Worm (Caenorhabditis elegans) whole organism, young adult: ENCODE data around the gene lsm-8.
A peak's percentile ranks its signal among the peaks of the same experiment; 100 is the strongest.
"Not testable (repeated sequence)": the region's sequence is repeated elsewhere in the genome, so short reads cannot be mapped to it uniquely, and the experiment has no call there.

Experiments used
- C17E4.6 ChIP-seq: fragments of 200-800 bp; sonication (Bioruptor generic); IDR thresholded peaks from 2 replicates; pipeline ENCODE4 v1.3.6; 2022; ENCODE audit warnings: missing genetic modification reagents, missing genetic modification characterization, missing compliant biosample characterization
- F33H1.4 ChIP-seq: fragments of 200-800 bp; sonication (Bioruptor generic); IDR thresholded peaks from 2 replicates; pipeline ENCODE4 v1.3.6; 2022; ENCODE audit warnings: missing genetic modification reagents, missing genetic modification characterization, missing compliant biosample characterization
- F37B4.10 ChIP-seq: fragments of 200-800 bp; sonication (Bioruptor generic); IDR thresholded peaks from 2 replicates; pipeline ENCODE4 v1.3.6; 2022; ENCODE audit warnings: missing genetic modification characterization, missing compliant biosample characterization
- F39B2.1 ChIP-seq: fragments of 200-800 bp; sonication (Bioruptor generic); IDR thresholded peaks from 2 replicates; pipeline ENCODE4 v1.3.6; 2022; ENCODE audit warnings: missing genetic modification reagents, missing genetic modification characterization, missing compliant biosample characterization
- F55B11.4 ChIP-seq: sonication (generic microtip); optimal IDR thresholded peaks from 2 replicates; lab custom pipeline; 2016; ENCODE audit warnings: missing compliant biosample characterization, missing genetic modification characterization, borderline replicate concordance; ENCODE audit not compliant: insufficient read depth
- Y53F4B.3 ChIP-seq: fragments of 200-800 bp; sonication (Bioruptor generic); IDR thresholded peaks from 2 replicates; pipeline ENCODE4 v1.3.6; 2022; ENCODE audit warnings: missing genetic modification reagents, missing genetic modification characterization, missing compliant biosample characterization
- Y56A3A.18 ChIP-seq: fragments of 200-800 bp; sonication (Bioruptor generic); IDR thresholded peaks from 2 replicates; pipeline ENCODE4 v1.3.6; 2022; ENCODE audit warnings: missing genetic modification reagents, missing genetic modification characterization, missing compliant biosample characterization
- Y67H2A.10 ChIP-seq: fragments of 200-800 bp; sonication (Bioruptor generic); conservative IDR thresholded peaks from 2 replicates; pipeline ENCODE4 v1.3.6; 2022; ENCODE audit warnings: missing genetic modification reagents, missing genetic modification characterization, missing compliant biosample characterization
- ama-1 ChIP-seq, 3 experiments: fragments of 150-350 bp in 1 of 3; sonication (generic microtip) in 2 of 3; optimal IDR thresholded peaks; 2 replicates each; lab custom pipeline; 2014 to 2018; ENCODE audit warnings: missing biosample characterization in 2 of 3, missing genetic modification characterization in 2 of 3, missing genetic modification reagents in 2 of 3
- aptf-2 ChIP-seq: fragments of 200-800 bp; sonication (Bioruptor generic); conservative IDR thresholded peaks from 2 replicates; pipeline ENCODE4 v1.3.6; 2022; ENCODE audit warnings: missing genetic modification reagents, missing genetic modification characterization, missing compliant biosample characterization
- attf-5 ChIP-seq: fragments of 200-800 bp; sonication (Bioruptor generic); optimal IDR thresholded peaks from 2 replicates; lab custom pipeline; 2018; ENCODE audit warnings: mild to moderate bottlenecking, missing genetic modification characterization, missing compliant biosample characterization
- ccch-3 ChIP-seq: fragments of 200-800 bp; sonication (Bioruptor generic); optimal IDR thresholded peaks from 2 replicates; lab custom pipeline; 2018; ENCODE audit warnings: mild to moderate bottlenecking, missing genetic modification characterization, missing compliant biosample characterization
- cebp-1 ChIP-seq, 2 experiments: fragments of 200-800 bp in 1 of 2; sonication (Bioruptor generic) in 1 of 2; sonication (generic microtip) in 1 of 2; IDR thresholded peaks in 1 of 2; optimal IDR thresholded peaks in 1 of 2; 2 replicates each; pipeline versions ENCODE4 v1.3.6 to Lab custom; 2017 to 2022; ENCODE audit warnings: missing compliant biosample characterization in 2 of 2, missing genetic modification characterization in 2 of 2, mild to moderate bottlenecking in 1 of 2, missing genetic modification reagents in 1 of 2, moderate library complexity in 1 of 2
- efl-1 ChIP-seq: fragments of 150-350 bp; optimal IDR thresholded peaks from 2 replicates; lab custom pipeline; 2014; ENCODE audit warnings: missing biosample characterization, missing genetic modification reagents, missing genetic modification characterization
- egl-44 ChIP-seq: fragments of 200-800 bp; sonication (Bioruptor generic); IDR thresholded peaks from 2 replicates; pipeline ENCODE4 v1.3.6; 2022; ENCODE audit warnings: missing genetic modification reagents, missing genetic modification characterization, missing compliant biosample characterization
- ets-4 ChIP-seq: fragments of 200-800 bp; sonication (Bioruptor generic); optimal IDR thresholded peaks from 2 replicates; lab custom pipeline; 2018; ENCODE audit warnings: mild to moderate bottlenecking, missing genetic modification characterization, missing compliant biosample characterization
- hmg-20 ChIP-seq: fragments of 200-800 bp; sonication (Bioruptor generic); IDR thresholded peaks from 2 replicates; pipeline ENCODE4 v1.3.6; 2022; ENCODE audit warnings: missing genetic modification reagents, missing genetic modification characterization, missing compliant biosample characterization
- let-526 ChIP-seq: fragments of 200-800 bp; sonication (Bioruptor generic); IDR thresholded peaks from 2 replicates; pipeline ENCODE4 v1.3.6; 2022; ENCODE audit warnings: missing genetic modification reagents, missing genetic modification characterization, missing compliant biosample characterization
- lin-26 ChIP-seq: fragments of 200-800 bp; sonication (Bioruptor generic); IDR thresholded peaks from 2 replicates; pipeline ENCODE4 v1.3.6; 2022; ENCODE audit warnings: missing genetic modification reagents, missing genetic modification characterization, missing compliant biosample characterization
- lin-35 ChIP-seq, 3 experiments: fragments of 150-350 bp in 2 of 3; sonication (generic microtip) in 1 of 3; optimal IDR thresholded peaks; 2 replicates each; lab custom pipeline; 2014 to 2018; ENCODE audit warnings: missing biosample characterization in 3 of 3, missing genetic modification characterization in 3 of 3, missing genetic modification reagents in 3 of 3
- lir-1 ChIP-seq: fragments of 200-800 bp; sonication (Bioruptor generic); conservative IDR thresholded peaks from 2 replicates; pipeline ENCODE4 v1.3.6; 2022; ENCODE audit warnings: missing genetic modification reagents, missing genetic modification characterization, missing compliant biosample characterization
- madf-8 ChIP-seq: fragments of 200-800 bp; sonication (Bioruptor generic); conservative IDR thresholded peaks from 2 replicates; pipeline ENCODE4 v1.3.6; 2022; ENCODE audit warnings: missing genetic modification reagents, missing genetic modification characterization, missing compliant biosample characterization
- mcd-1 ChIP-seq: fragments of 200-800 bp; sonication (Bioruptor generic); IDR thresholded peaks from 2 replicates; pipeline ENCODE4 v1.3.6; 2022; ENCODE audit warnings: missing genetic modification reagents, missing genetic modification characterization, missing compliant biosample characterization
- nhr-27 ChIP-seq: fragments of 200-800 bp; sonication (Bioruptor generic); optimal IDR thresholded peaks from 2 replicates; lab custom pipeline; 2018; ENCODE audit warnings: mild to moderate bottlenecking, missing genetic modification characterization, moderate library complexity, missing compliant biosample characterization
- pha-4 ChIP-seq: fragments of 150-350 bp; sonication (generic microtip); optimal IDR thresholded peaks from 2 replicates; lab custom pipeline; 2014; ENCODE audit warnings: missing biosample characterization, missing genetic modification reagents, missing genetic modification characterization
- rpc-1 ChIP-seq, 2 experiments: fragments of 150-350 bp in 1 of 2; sonication (generic microtip) in 1 of 2; optimal IDR thresholded peaks; 2 replicates each; lab custom pipeline; 2014 to 2018; ENCODE audit warnings: missing biosample characterization in 1 of 2, missing genetic modification characterization in 1 of 2, missing genetic modification reagents in 1 of 2, missing genotype in 1 of 2
- sea-2 ChIP-seq: fragments of 200-800 bp; sonication (Bioruptor generic); IDR thresholded peaks from 2 replicates; pipeline ENCODE4 v1.3.6; 2022; ENCODE audit warnings: missing genetic modification characterization, missing compliant biosample characterization
- ztf-18 ChIP-seq: sonication (generic microtip); optimal IDR thresholded peaks from 2 replicates; lab custom pipeline; 2016; ENCODE audit warnings: missing genotype, mild to moderate bottlenecking, missing genetic modification characterization, missing compliant biosample characterization
- ztf-28 ChIP-seq: fragments of 200-800 bp; sonication (Bioruptor generic); IDR thresholded peaks from 2 replicates; pipeline ENCODE4 v1.3.6; 2022; ENCODE audit warnings: missing genetic modification reagents, missing genetic modification characterization, missing compliant biosample characterization

Gene lsm-8

ce11 chrIV:6336748-6337147 lies 10.4 kb downstream of the lsm-8 start (continued):
- TF ChIP-seq attf-5 (GFP tag; lab: Kevin White, UChicago) (peak; percentile 98), let-526 (peak; percentile 83), F37B4.10 (GFP tag; lab: Robert Waterston, UW) (0 out of 2 replicates have a peak, but pooled peaks have one; percentile 19), lin-35 (GFP tag; optimal IDR thresholded peaks at IDR 0.05; lab: Kevin White, UChicago) (peak in 1 of 3 experiments; percentile 82), madf-8 (no peak), F39B2.1 (GFP tag; lab: Robert Waterston, UW) (no peak), C17E4.6 (GFP tag; lab: Robert Waterston, UW) (no peak), nhr-27 (tag; lab: Kevin White, UChicago) (no peak), rpc-1 (optimal IDR thresholded peaks at IDR 0.05; lab: Kevin White, UChicago) (no peak), rpc-1 (tag; optimal IDR thresholded peaks at IDR 0.05; lab: Kevin White, UChicago) (no peak), sea-2 (GFP tag; lab: Robert Waterston, UW) (0 out of 2 replicates have a peak, but pooled peaks have one; percentile 40), ccch-3 (GFP tag; lab: Kevin White, UChicago) (no peak), ama-1 (optimal IDR thresholded peaks at IDR 0.05; lab: Kevin White, UChicago) (no peak), ama-1 (GFP tag; optimal IDR thresholded peaks at IDR 0.05; lab: Kevin White, UChicago) (peak in 1 of 2 experiments; percentile 55)

ce11 chrIV:6337353-6337752 lies 11.0 kb downstream of the lsm-8 start, which contains the start of gene ipla-6:
Gene ipla-6 (plus strand): TSS chrIV:6337653.
- TF ChIP-seq aptf-2 (GFP tag; lab: Robert Waterston, UW) (no peak), Y53F4B.3 (GFP tag; lab: Robert Waterston, UW) (no peak), Y67H2A.10 (GFP tag; lab: Robert Waterston, UW) (no peak), F55B11.4 (tag; lab: Kevin White, UChicago) (no peak), ets-4 (no peak), hmg-20 (GFP tag; lab: Robert Waterston, UW) (no peak), rpc-1 (optimal IDR thresholded peaks at IDR 0.05; lab: Kevin White, UChicago) (no peak), rpc-1 (tag; optimal IDR thresholded peaks at IDR 0.05; lab: Kevin White, UChicago) (no peak), ztf-28 (no peak), egl-44 (GFP tag; lab: Robert Waterston, UW) (no peak), ztf-18 (tag; lab: Kevin White, UChicago) (no peak)

DNA sequence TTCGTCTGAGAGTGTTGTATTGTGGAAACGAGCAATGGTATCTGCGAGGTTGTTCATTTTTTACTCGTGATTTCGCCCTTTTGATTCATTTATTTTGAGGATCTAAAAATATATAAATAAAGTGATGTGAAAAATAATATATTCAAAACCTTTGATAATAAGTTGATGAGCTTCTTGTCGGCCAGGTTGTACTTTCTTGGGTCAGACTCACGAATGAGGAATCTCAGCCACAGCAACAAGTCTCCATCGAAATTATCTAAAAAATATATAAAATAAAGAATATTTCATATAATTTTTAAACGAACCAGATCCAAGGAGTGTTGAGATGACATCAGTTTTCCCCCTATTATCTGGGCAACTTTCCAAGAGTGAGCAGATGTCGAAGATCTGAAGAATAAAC lies 16.1 kb downstream of the lsm-8 start, which contains the start of gene Y73B6BL.288:
Gene Y73B6BL.288 (minus strand): TSS at position 101 of the 400 bp plus-strand sequence.
- TF ChIP-seq pha-4 (tag; lab: Kevin White, UChicago) (no peak), Y56A3A.18 (GFP tag; lab: Robert Waterston, UW) (no peak), lir-1 (GFP tag; lab: Robert Waterston, UW) (no peak), lin-26 (GFP tag; lab: Robert Waterston, UW) (no peak), cebp-1 (GFP tag; IDR thresholded peaks at IDR 0.05; lab: Robert Waterston, UW) (no peak), cebp-1 (tag; optimal IDR thresholded peaks at IDR 0.05; lab: Kevin White, UChicago) (no peak)

- TF ChIP-seq egl-44 (GFP tag; lab: Robert Waterston, UW) = no peak
- TF ChIP-seq efl-1 (GFP tag; lab: Kevin White, UChicago) = peak; percentile 46
Observed at ce11 chrIV:6342876-6343275, 16.6 kb downstream of the lsm-8 start, which contains the start of gene Y73B6BL.14. Gene Y73B6BL.14 (minus strand): TSS chrIV:6342976.

ce11 chrIV:6347213-6347612 lies 20.9 kb downstream of the lsm-8 start, which contains the start of gene Y73B6BL.289:
Gene Y73B6BL.289 (plus strand): TSS chrIV:6347513.
- not testable (repeated sequence) for TF ChIP-seq mcd-1 (GFP tag; lab: Robert Waterston, UW); ama-1 (optimal IDR thresholded peaks at IDR 0.05; lab: Kevin White, UChicago); ama-1 (GFP tag; optimal IDR thresholded peaks at IDR 0.05; lab: Kevin White, UChicago); F33H1.4 (GFP tag; lab: Robert Waterston, UW)
